Fruit fly (Drosophila melanogaster): Measurements from ENCODE around the gene Lcp65Ag3.

DNA sequence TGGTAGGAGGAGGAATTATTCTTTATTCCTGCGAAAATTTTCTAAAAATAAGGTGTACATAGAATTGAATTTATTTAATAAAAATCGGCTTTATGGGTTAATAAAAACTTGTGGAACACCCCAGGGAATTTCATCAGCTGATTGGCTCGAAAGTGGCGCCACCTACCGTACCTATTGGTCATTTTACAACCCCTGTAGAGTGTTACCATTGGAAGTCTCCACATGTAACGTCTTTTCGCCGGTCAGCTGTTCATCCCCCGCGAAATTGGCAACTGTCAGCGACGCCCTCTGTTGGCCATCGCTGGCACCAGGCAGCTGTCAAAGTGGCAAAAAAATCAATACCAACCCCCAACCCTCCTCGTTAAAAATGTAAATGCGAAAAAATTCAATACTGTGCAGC, 48.2 kb downstream of the Lcp65Ag3 start, which contains the start of gene CG13293:
- TF ChIP-seq psq (optimal IDR thresholded peaks at IDR 0.05), result no peak
- no peak for TF ChIP-seq CG8478 (optimal IDR thresholded peaks at IDR 0.05)

All from whole organism.